Worm (Caenorhabditis elegans) whole organism, mixed stage, embryonic: ENCODE results near the gene hst-6.
A peak's percentile ranks its signal among the peaks of the same experiment; 100 is the strongest.

Experiments
- M03D4.4 ChIP-seq: sonication (generic microtip); optimal IDR thresholded peaks from 2 replicates; lab custom pipeline; 2017; ENCODE audit warnings: mild to moderate bottlenecking, missing genetic modification characterization, missing compliant biosample characterization
- bed-3 ChIP-seq: fragments of 200-800 bp; sonication (Bioruptor generic); optimal IDR thresholded peaks from 3 replicates; lab custom pipeline; 2018; ENCODE audit warnings: mild to moderate bottlenecking, missing genetic modification characterization, moderate library complexity, missing compliant biosample characterization
- blmp-1 ChIP-seq: fragments of 150-350 bp; optimal IDR thresholded peaks from 2 replicates; lab custom pipeline; 2014; ENCODE audit warnings: missing biosample characterization, missing genetic modification characterization
- ceh-39 ChIP-seq: fragments of 150-350 bp; optimal IDR thresholded peaks from 2 replicates; lab custom pipeline; 2014; ENCODE audit warnings: missing biosample characterization, missing genetic modification characterization
- ceh-43 ChIP-seq: fragments of 200-800 bp; sonication (Bioruptor generic); optimal IDR thresholded peaks from 2 replicates; lab custom pipeline; 2018; ENCODE audit warnings: mild to moderate bottlenecking, missing genetic modification characterization, moderate library complexity, missing compliant biosample characterization
- ceh-83 ChIP-seq: fragments of 200-800 bp; sonication (Bioruptor generic); optimal IDR thresholded peaks from 2 replicates; lab custom pipeline; 2018; ENCODE audit warnings: mild to moderate bottlenecking, missing genetic modification characterization, missing compliant biosample characterization
- ces-1 ChIP-seq: fragments of 150-350 bp; optimal IDR thresholded peaks from 2 replicates; lab custom pipeline; 2014; ENCODE audit warnings: missing biosample characterization, missing genetic modification reagents, missing genetic modification characterization
- cnd-1 ChIP-seq: fragments of 200-800 bp; sonication (Bioruptor generic); optimal IDR thresholded peaks from 2 replicates; lab custom pipeline; 2018; ENCODE audit warnings: mild to moderate bottlenecking, missing genetic modification characterization, missing compliant biosample characterization
- drap-1 ChIP-seq: fragments of 200-800 bp; sonication (Bioruptor generic); optimal IDR thresholded peaks from 3 replicates; lab custom pipeline; 2018; ENCODE audit warnings: mild to moderate bottlenecking, missing genetic modification characterization, missing compliant biosample characterization
- elt-1 ChIP-seq: sonication (generic microtip); optimal IDR thresholded peaks from 2 replicates; lab custom pipeline; 2017; ENCODE audit warnings: missing genetic modification characterization, mild to moderate bottlenecking, missing compliant biosample characterization, antibody characterized with exemption, moderate library complexity, borderline replicate concordance; ENCODE audit not compliant: insufficient read depth
- elt-3 ChIP-seq: fragments of 150-350 bp; optimal IDR thresholded peaks from 2 replicates; lab custom pipeline; 2014; ENCODE audit warnings: missing biosample characterization, missing genetic modification characterization
- flh-1 ChIP-seq: fragments of 200-800 bp; sonication (Bioruptor generic); optimal IDR thresholded peaks from 2 replicates; lab custom pipeline; 2018; ENCODE audit warnings: mild to moderate bottlenecking, missing genetic modification characterization, moderate library complexity, missing compliant biosample characterization
- ham-2 ChIP-seq: fragments of 200-800 bp; sonication (Bioruptor generic); optimal IDR thresholded peaks from 2 replicates; lab custom pipeline; 2018; ENCODE audit warnings: mild to moderate bottlenecking, missing genetic modification characterization, missing compliant biosample characterization
- hlh-1 ChIP-seq: fragments of 150-350 bp; optimal IDR thresholded peaks from 2 replicates; lab custom pipeline; 2014; ENCODE audit warnings: missing biosample characterization, missing genetic modification reagents, missing genetic modification characterization
- lin-13 ChIP-seq: fragments of 150-350 bp; optimal IDR thresholded peaks from 2 replicates; lab custom pipeline; 2014; ENCODE audit warnings: missing biosample characterization, missing genetic modification characterization
- lin-32 ChIP-seq: fragments of 200-800 bp; sonication (Bioruptor generic); optimal IDR thresholded peaks from 2 replicates; lab custom pipeline; 2018; ENCODE audit warnings: mild to moderate bottlenecking, missing genetic modification characterization, missing compliant biosample characterization
- lsy-2 ChIP-seq: fragments of 150-350 bp; optimal IDR thresholded peaks from 2 replicates; lab custom pipeline; 2014; ENCODE audit warnings: missing biosample characterization, missing genetic modification characterization
- mab-5 ChIP-seq: fragments of 150-350 bp; optimal IDR thresholded peaks from 2 replicates; lab custom pipeline; 2014; ENCODE audit warnings: missing biosample characterization, missing genetic modification characterization
- mep-1 ChIP-seq: fragments of 150-350 bp; optimal IDR thresholded peaks from 2 replicates; lab custom pipeline; 2017; ENCODE audit warnings: missing biosample characterization, missing genetic modification reagents, missing genetic modification characterization, inconsistent platforms
- mls-2 ChIP-seq: sonication (generic microtip); optimal IDR thresholded peaks from 2 replicates; lab custom pipeline; 2016; ENCODE audit warnings: mild to moderate bottlenecking, missing genetic modification characterization, moderate library complexity, missing compliant biosample characterization
- nhr-12 ChIP-seq: fragments of 150-350 bp; optimal IDR thresholded peaks from 2 replicates; lab custom pipeline; 2014; ENCODE audit warnings: missing biosample characterization, missing genetic modification characterization
- nhr-2 ChIP-seq: fragments of 150-350 bp; optimal IDR thresholded peaks from 2 replicates; lab custom pipeline; 2014; ENCODE audit warnings: missing biosample characterization, missing genetic modification characterization
- nhr-237 ChIP-seq: fragments of 150-350 bp; optimal IDR thresholded peaks from 2 replicates; lab custom pipeline; 2014; ENCODE audit warnings: missing biosample characterization, missing genetic modification characterization
- nhr-28 ChIP-seq: fragments of 150-350 bp; optimal IDR thresholded peaks from 2 replicates; lab custom pipeline; 2014; ENCODE audit warnings: missing biosample characterization, missing genetic modification characterization
- nhr-76 ChIP-seq: sonication (generic microtip); optimal IDR thresholded peaks from 2 replicates; lab custom pipeline; 2017; ENCODE audit warnings: missing biosample characterization, missing genetic modification characterization
- pha-4 ChIP-seq: fragments of 150-350 bp; optimal IDR thresholded peaks from 2 replicates; lab custom pipeline; 2018; ENCODE audit warnings: missing biosample characterization, missing genetic modification reagents, missing genetic modification characterization
- sem-2 ChIP-seq: fragments of 200-800 bp; sonication (Bioruptor generic); optimal IDR thresholded peaks from 2 replicates; lab custom pipeline; 2018; ENCODE audit warnings: mild to moderate bottlenecking, missing genetic modification characterization, missing compliant biosample characterization
- snpc-4 ChIP-seq: fragments of 150-350 bp; optimal IDR thresholded peaks from 2 replicates; lab custom pipeline; 2014; ENCODE audit warnings: missing biosample characterization, missing genetic modification characterization
- sptf-1 ChIP-seq: sonication (generic microtip); optimal IDR thresholded peaks from 2 replicates; lab custom pipeline; 2017; ENCODE audit warnings: mild to moderate bottlenecking, missing genetic modification characterization, moderate library complexity, missing compliant biosample characterization
- tbx-8 ChIP-seq: fragments of 200-800 bp; sonication (Bioruptor generic); optimal IDR thresholded peaks from 2 replicates; lab custom pipeline; 2018; ENCODE audit warnings: mild to moderate bottlenecking, missing genetic modification characterization, moderate library complexity, missing compliant biosample characterization
- unc-120 ChIP-seq: sonication (generic microtip); optimal IDR thresholded peaks from 2 replicates; lab custom pipeline; 2017; ENCODE audit warnings: missing genetic modification characterization, missing compliant biosample characterization; ENCODE audit not compliant: poor library complexity, severe bottlenecking
- unc-39 ChIP-seq: fragments of 150-350 bp; optimal IDR thresholded peaks from 2 replicates; lab custom pipeline; 2014; ENCODE audit warnings: missing biosample characterization, missing genetic modification characterization
- unc-62 ChIP-seq: fragments of 150-350 bp; optimal IDR thresholded peaks from 2 replicates; lab custom pipeline; 2014; ENCODE audit warnings: missing biosample characterization, missing genetic modification reagents, missing genetic modification characterization
- zip-8 ChIP-seq: fragments of 150-350 bp; optimal IDR thresholded peaks from 2 replicates; lab custom pipeline; 2014; ENCODE audit warnings: missing biosample characterization, missing genetic modification characterization
- ztf-11 ChIP-seq: fragments of 150-350 bp; optimal IDR thresholded peaks from 2 replicates; lab custom pipeline; 2014; ENCODE audit warnings: missing biosample characterization, missing genetic modification characterization

The hst-6 gene

DNA sequence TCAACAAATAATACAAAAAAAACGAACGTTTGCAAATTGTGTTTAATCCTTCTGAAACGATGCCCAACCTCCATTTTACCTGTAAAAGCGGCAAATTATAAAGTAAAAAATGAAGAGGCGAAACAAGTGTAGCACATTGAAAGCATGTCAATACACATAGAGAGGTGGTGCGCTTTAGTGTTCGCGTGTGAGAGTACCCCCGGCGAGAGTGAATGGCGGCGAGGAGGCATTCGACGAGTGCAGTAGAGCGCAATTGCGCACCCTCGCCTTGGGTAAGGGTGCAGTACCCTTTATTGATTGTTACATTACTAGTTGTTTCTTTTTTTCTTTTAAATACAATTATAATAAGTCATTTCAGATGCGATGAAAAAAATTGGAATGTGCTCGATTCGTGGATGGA, at the start of gene hst-6:
hst-6 (plus strand) TSS at position 353 of the 400 bp plus-strand sequence.
- TF ChIP-seq nhr-2 (tag; lab: Kevin White, UChicago) (peak; percentile 38), nhr-237 (tag; lab: Kevin White, UChicago) (peak; percentile 59), elt-1 (tag; lab: Kevin White, UChicago) (no peak), snpc-4 (tag; lab: Kevin White, UChicago) (no peak), ceh-43 (GFP tag; lab: Kevin White, UChicago) (no peak), tbx-8 (no peak), nhr-12 (tag; lab: Kevin White, UChicago) (no peak), ceh-39 (peak; percentile 43), unc-39 (tag; lab: Kevin White, UChicago) (no peak), lin-32 (GFP tag; lab: Kevin White, UChicago) (no peak), drap-1 (GFP tag; lab: Kevin White, UChicago) (peak; percentile 10), ztf-11 (tag; lab: Kevin White, UChicago) (peak; percentile 75), nhr-28 (no peak), ceh-83 (GFP tag; lab: Kevin White, UChicago) (no peak), bed-3 (no peak), sptf-1 (tag; lab: Kevin White, UChicago) (peak; percentile 77), M03D4.4 (peak; percentile 12), mep-1 (tag; lab: Kevin White, UChicago) (peak; percentile 84), mls-2 (tag; lab: Kevin White, UChicago) (peak; percentile 76), unc-62 (GFP tag; lab: Kevin White, UChicago) (peak; percentile 33), sem-2 (no peak), pha-4 (peak; percentile 85), blmp-1 (tag; lab: Kevin White, UChicago) (no peak), lsy-2 (tag; lab: Kevin White, UChicago) (peak; percentile 60), hlh-1 (peak; percentile 40), ham-2 (GFP tag; lab: Kevin White, UChicago) (peak; percentile 60), zip-8 (no peak), mab-5 (tag; lab: Kevin White, UChicago) (no peak), unc-120 (tag; lab: Kevin White, UChicago) (no peak), ces-1 (peak; percentile 40), lin-13 (tag; lab: Kevin White, UChicago) (peak; percentile 65), elt-3 (tag; lab: Kevin White, UChicago) (no peak), nhr-76 (tag; lab: Kevin White, UChicago) (no peak), cnd-1 (tag; lab: Kevin White, UChicago) (peak; percentile 43), flh-1 (no peak)
- TF ChIP-seq, all 35 proteins: peak for 17

DNA sequence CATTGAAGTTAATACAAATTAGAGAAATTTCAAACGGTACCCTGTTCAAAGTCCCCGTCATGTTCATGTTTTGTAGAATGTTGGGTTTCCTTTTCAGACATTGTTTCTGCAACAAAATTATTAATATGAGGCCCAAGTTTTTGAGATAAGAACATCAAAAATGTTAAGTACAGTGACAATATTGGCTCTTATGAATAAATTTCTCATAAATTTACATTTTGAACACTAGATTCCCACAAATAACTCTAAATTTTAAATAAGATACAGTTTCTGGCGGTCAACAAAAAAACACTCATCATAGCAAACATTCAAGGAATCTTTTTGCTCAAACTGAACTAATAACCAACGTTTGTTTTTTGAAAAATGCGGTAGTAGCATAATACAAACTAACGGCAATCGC, 49.1 kb upstream of the hst-6 start, which contains the start of gene H28G03.3:
H28G03.3 (minus strand) TSS at position 101 of the 400 bp plus-strand sequence.
- no peak for TF ChIP-seq M03D4.4
- no peak for TF ChIP-seq unc-39 (tag; lab: Kevin White, UChicago)
- no peak for TF ChIP-seq pha-4
- TF ChIP-seq nhr-28 = no peak
- TF ChIP-seq sptf-1 (tag; lab: Kevin White, UChicago) = no peak
- no peak for TF ChIP-seq elt-3 (tag; lab: Kevin White, UChicago)
- no peak for TF ChIP-seq mep-1 (tag; lab: Kevin White, UChicago)
- no peak for TF ChIP-seq cnd-1 (tag; lab: Kevin White, UChicago)
- no peak for TF ChIP-seq nhr-12 (tag; lab: Kevin White, UChicago)
- TF ChIP-seq nhr-76 (tag; lab: Kevin White, UChicago) = no peak
- no peak for TF ChIP-seq nhr-2 (tag; lab: Kevin White, UChicago)
- TF ChIP-seq lsy-2 (tag; lab: Kevin White, UChicago) = no peak
- TF ChIP-seq ham-2 (GFP tag; lab: Kevin White, UChicago) = no peak
- TF ChIP-seq hlh-1 = no peak
- TF ChIP-seq flh-1 = no peak
- TF ChIP-seq ceh-83 (GFP tag; lab: Kevin White, UChicago) = no peak
- TF ChIP-seq zip-8 = no peak
- no peak for TF ChIP-seq snpc-4 (tag; lab: Kevin White, UChicago)

DNA sequence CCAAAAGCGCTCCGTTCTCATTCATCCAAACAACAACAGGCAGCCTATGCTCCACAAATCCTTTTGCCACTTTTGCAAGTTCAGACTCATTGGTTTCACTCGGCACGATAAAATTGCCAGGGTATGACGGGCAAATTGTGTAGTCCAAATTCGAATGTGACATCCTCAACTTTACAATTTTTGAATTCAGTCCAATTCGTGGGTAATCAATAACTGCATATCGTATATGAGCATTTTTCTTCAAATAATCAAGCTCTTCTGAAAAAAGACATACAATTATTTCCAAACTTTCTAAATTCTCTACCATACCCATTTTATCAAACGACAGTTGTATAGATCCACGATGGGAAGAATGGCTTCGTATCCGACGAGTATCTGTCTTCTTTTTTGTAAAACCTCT, 37.1 kb upstream of the hst-6 start:
- no peak for TF ChIP-seq nhr-237 (tag; lab: Kevin White, UChicago)
- no peak for TF ChIP-seq mep-1 (tag; lab: Kevin White, UChicago)
